Fruit fly (Drosophila melanogaster): ENCODE data around the gene Prosbeta3.

The Prosbeta3 gene

DNA sequence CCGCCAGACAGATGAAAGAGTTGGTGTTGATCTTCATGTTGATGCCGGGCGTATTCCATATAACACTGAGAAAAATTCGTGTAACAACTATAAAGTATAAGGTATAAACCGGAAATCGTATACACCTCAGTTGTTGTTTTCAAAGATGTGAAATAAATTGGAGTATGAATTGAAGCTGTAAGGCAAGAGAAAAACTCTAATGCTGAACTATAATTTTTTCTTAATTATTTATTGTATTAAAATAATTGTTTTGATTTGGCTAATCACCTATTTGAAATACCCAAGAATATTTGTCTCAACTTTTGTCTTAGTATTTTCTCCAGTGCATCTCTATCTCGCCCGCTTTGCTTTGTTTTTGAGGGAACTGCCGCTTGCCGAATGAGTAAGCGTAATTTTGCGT lies 45.7 kb downstream of the Prosbeta3 start (continued):
- TF ChIP-seq CG17186 (GFP tag; optimal IDR thresholded peaks at IDR 0.05) (no peak), CG11456 (GFP tag; IDR thresholded peaks at IDR 0.05) (no peak), Lpt (GFP tag; optimal IDR thresholded peaks at IDR 0.05) (no peak), CG34376 (GFP tag; optimal IDR thresholded peaks at IDR 0.05) (no peak), B-H1 (GFP tag; IDR thresholded peaks at IDR 0.05) (no peak), tna (GFP tag; IDR thresholded peaks at IDR 0.05; ENCODE audit: partially characterized antibody) (no peak), klu (GFP tag; IDR thresholded peaks at IDR 0.05) (peak; percentile 38; the same call in 1 of the 2 replicates), pan (optimal IDR thresholded peaks at IDR 0.05) (no peak), pan (GFP tag; optimal IDR thresholded peaks at IDR 0.05 in 1 of 2, IDR thresholded peaks at IDR 0.05 in 1 of 2) (peak in 1 of 2 experiments; percentile 44), CG5245 (GFP tag; optimal IDR thresholded peaks at IDR 0.05) (no peak), gsb (GFP tag; IDR thresholded peaks at IDR 0.05) (peak; percentile 33; the same call in 1 of the 2 replicates), NfI (GFP tag; optimal IDR thresholded peaks at IDR 0.05) (peak; percentile 39), HmgZ (tag; optimal IDR thresholded peaks at IDR 0.05) (no peak), fu2 (GFP tag; optimal IDR thresholded peaks at IDR 0.05) (no peak), CG12391 (tag; optimal IDR thresholded peaks at IDR 0.05) (peak; percentile 69), H2.0 (GFP tag; IDR thresholded peaks at IDR 0.05) (peak; percentile 44), kah (GFP tag; optimal IDR thresholded peaks at IDR 0.05) (peak; percentile 42), Ssrp (tag; optimal IDR thresholded peaks at IDR 0.05) (peak; percentile 77), vvl (GFP tag; IDR thresholded peaks at IDR 0.05) (peak; percentile 42; the same call in 1 of the 2 replicates), CG17385 (GFP tag; optimal IDR thresholded peaks at IDR 0.05) (peak; percentile 54), ranshi (GFP tag; IDR thresholded peaks at IDR 0.05) (peak; percentile 38; the same call in 1 of the 2 replicates), hbn (GFP tag; IDR thresholded peaks at IDR 0.05; ENCODE audit: partially characterized antibody) (no peak), CG12659 (GFP tag; optimal IDR thresholded peaks at IDR 0.05) (peak; percentile 36), CG9437 (GFP tag; optimal IDR thresholded peaks at IDR 0.05) (peak; percentile 58), Awh (GFP tag; IDR thresholded peaks at IDR 0.05) (no peak), CG8924 (tag; optimal IDR thresholded peaks at IDR 0.05) (peak; percentile 71), CG12299 (tag; optimal IDR thresholded peaks at IDR 0.05) (peak; percentile 2), CG3995 (GFP tag; optimal IDR thresholded peaks at IDR 0.05) (no peak), onecut (GFP tag; IDR thresholded peaks at IDR 0.05) (peak; percentile 17; the same call in 1 of the 2 replicates), C15 (GFP tag; IDR thresholded peaks at IDR 0.05) (no peak), Dfd (GFP tag; optimal IDR thresholded peaks at IDR 0.05) (no peak), Chrac-16 (GFP tag; optimal IDR thresholded peaks at IDR 0.05) (peak; percentile 46), YL-1 (GFP tag; optimal IDR thresholded peaks at IDR 0.05) (no peak), Dek (tag; optimal IDR thresholded peaks at IDR 0.05) (peak; percentile 26), scrt (GFP tag; optimal IDR thresholded peaks at IDR 0.05) (peak; percentile 5), stc (GFP tag; IDR thresholded peaks at IDR 0.05) (peak; percentile 65; the same call in 1 of the 2 replicates), Sox102F (GFP tag; optimal IDR thresholded peaks at IDR 0.05) (peak; percentile 85), cato (GFP tag; optimal IDR thresholded peaks at IDR 0.05; ENCODE audit: borderline replicate concordance) (peak; percentile 16), prd (optimal IDR thresholded peaks at IDR 0.05) (no peak), prd (GFP tag; IDR thresholded peaks at IDR 0.05) (peak; percentile 73; the same call in 2 of the 3 replicates), run (tag; optimal IDR thresholded peaks at IDR 0.05) (peak; percentile 47), caup (GFP tag; optimal IDR thresholded peaks at IDR 0.05; ENCODE audit: severe bottlenecking) (no peak), Drgx (GFP tag; IDR thresholded peaks at IDR 0.05) (0 out of 2 replicates have a peak, but pooled peaks have one; percentile 9), yki (optimal IDR thresholded peaks at IDR 0.05) (no peak), CG6254 (GFP tag; optimal IDR thresholded peaks at IDR 0.05) (peak; percentile 16), ap (GFP tag; IDR thresholded peaks at IDR 0.05) (0 out of 2 replicates have a peak, but pooled peaks have one; percentile 10), crp (GFP tag; optimal IDR thresholded peaks at IDR 0.05) (no peak), Ets65A (GFP tag) (no peak), CG10321 (GFP tag; IDR thresholded peaks at IDR 0.05) (no peak), CG9817 (tag; optimal IDR thresholded peaks at IDR 0.05) (peak; percentile 38), dan (GFP tag; IDR thresholded peaks at IDR 0.05) (no peak)

All from whole organism, embryonic.